Fruit fly (Drosophila melanogaster): Measurements from ENCODE around the gene GstD9.

Gene GstD9

DNA sequence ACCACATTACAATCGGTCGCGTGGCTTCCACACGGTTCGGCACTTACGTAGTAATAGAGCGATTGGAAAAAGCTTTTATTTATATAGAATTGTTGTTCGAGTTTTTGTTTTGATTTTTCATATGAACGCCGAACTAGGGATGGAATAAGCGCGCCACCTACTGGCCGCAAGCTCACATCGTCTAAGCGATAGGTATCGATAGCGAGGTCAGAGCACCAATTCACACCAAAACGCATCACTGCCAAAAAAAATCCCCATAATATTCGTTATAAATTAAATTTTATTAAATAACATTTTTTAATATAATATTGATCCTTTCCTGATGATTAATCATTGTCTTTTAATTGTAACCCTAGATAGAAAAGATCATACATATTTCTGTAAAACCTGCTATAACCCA lies 16.9 kb downstream of the GstD9 start, which contains the start of gene CG10038 (continued):
- TF ChIP-seq ash1 (GFP tag; optimal IDR thresholded peaks at IDR 0.05), result no peak
- TF ChIP-seq Lhr (GFP tag; optimal IDR thresholded peaks at IDR 0.05), result peak; percentile 74
- TF ChIP-seq NC2α (GFP tag; optimal IDR thresholded peaks at IDR 0.05), result no peak
- no peak for TF ChIP-seq psq (GFP tag; optimal IDR thresholded peaks at IDR 0.05)
- peak; percentile 60 for TF ChIP-seq Ets97D (GFP tag; optimal IDR thresholded peaks at IDR 0.05)
- no peak for TF ChIP-seq Mes4 (GFP tag; optimal IDR thresholded peaks at IDR 0.05)
- TF ChIP-seq CG14860 (GFP tag; IDR thresholded peaks at IDR 0.05; ENCODE audit: partially characterized antibody), result peak; percentile 80
- no peak for TF ChIP-seq CG12104 (GFP tag; optimal IDR thresholded peaks at IDR 0.05)
- TF ChIP-seq CG11560 (tag; IDR thresholded peaks at IDR 0.05), result no peak; the same call in 2 of the 3 replicates
- no peak for TF ChIP-seq pnt (GFP tag; optimal IDR thresholded peaks at IDR 0.05)
- peak; percentile 100 for TF ChIP-seq MBD-R2 (GFP tag; IDR thresholded peaks at IDR 0.05)
- TF ChIP-seq Ptx1 (GFP tag; IDR thresholded peaks at IDR 0.05), result peak; percentile 46
- no peak for TF ChIP-seq NC2β (GFP tag; optimal IDR thresholded peaks at IDR 0.05)
- no peak for TF ChIP-seq Fer2 (tag; optimal IDR thresholded peaks at IDR 0.05)
- TF ChIP-seq CG3726 (GFP tag; IDR thresholded peaks at IDR 0.05), result no peak
- no peak for TF ChIP-seq CG1024 (GFP tag; IDR thresholded peaks at IDR 0.05)
- TF ChIP-seq Nf-YA (GFP tag; IDR thresholded peaks at IDR 0.05), result no peak
- no peak for TF ChIP-seq gce (GFP tag; IDR thresholded peaks at IDR 0.05)
- TF ChIP-seq Poxn (GFP tag; IDR thresholded peaks at IDR 0.05), result no peak
- TF ChIP-seq CG32767 (GFP tag; IDR thresholded peaks at IDR 0.05), result no peak
- no peak for TF ChIP-seq zen (tag; optimal IDR thresholded peaks at IDR 0.05)
- TF ChIP-seq CG10274 (GFP tag; optimal IDR thresholded peaks at IDR 0.05), result no peak
- TF ChIP-seq CG10321 (GFP tag; IDR thresholded peaks at IDR 0.05), result no peak
- TF ChIP-seq CG8290 (GFP tag; optimal IDR thresholded peaks at IDR 0.05), result peak; percentile 42
- TF ChIP-seq CG8290 (tag; optimal IDR thresholded peaks at IDR 0.05), result no peak
- TF ChIP-seq tx (GFP tag; optimal IDR thresholded peaks at IDR 0.05), result no peak
- no peak for TF ChIP-seq CG7556 (GFP tag; optimal IDR thresholded peaks at IDR 0.05)
- TF ChIP-seq CG11398 (GFP tag; optimal IDR thresholded peaks at IDR 0.05), result no peak
- no peak for TF ChIP-seq CG17612 (GFP tag; IDR thresholded peaks at IDR 0.05)
- no peak for TF ChIP-seq Rx (GFP tag; IDR thresholded peaks at IDR 0.05)
- TF ChIP-seq Xrp1 (GFP tag; IDR thresholded peaks at IDR 0.05), result peak; percentile 28; the same call in 1 of the 2 replicates
- no peak for TF ChIP-seq ewg (GFP tag; optimal IDR thresholded peaks at IDR 0.05)
- peak; percentile 42; the same call in 1 of the 3 replicates for TF ChIP-seq H15 (GFP tag; IDR thresholded peaks at IDR 0.05)
- TF ChIP-seq CG14441 (GFP tag; IDR thresholded peaks at IDR 0.05), result no peak
- TF ChIP-seq CG11247 (GFP tag; IDR thresholded peaks at IDR 0.05), result peak; percentile 22; the same call in 1 of the 2 replicates
- TF ChIP-seq sens-2 (GFP tag; IDR thresholded peaks at IDR 0.05), result no peak
- peak; percentile 79; the same call in 2 of the 3 replicates for TF ChIP-seq zen2 (GFP tag; IDR thresholded peaks at IDR 0.05; ENCODE audit: partially characterized antibody)
- no peak for TF ChIP-seq CG6813 (GFP tag; optimal IDR thresholded peaks at IDR 0.05)
- no peak for TF ChIP-seq her (GFP tag; optimal IDR thresholded peaks at IDR 0.05)
- no peak for TF ChIP-seq sc (optimal IDR thresholded peaks at IDR 0.05)
- TF ChIP-seq sc (GFP tag; optimal IDR thresholded peaks at IDR 0.05), result no peak
- TF ChIP-seq NFAT (GFP tag; IDR thresholded peaks at IDR 0.05), result no peak; the same call in 1 of the 2 replicates
- TF ChIP-seq CG15011 (GFP tag; optimal IDR thresholded peaks at IDR 0.05), result no peak
- peak; percentile 61 for TF ChIP-seq CG4617 (GFP tag; optimal IDR thresholded peaks at IDR 0.05; ENCODE audit: borderline replicate concordance)
- 0 out of 2 replicates have a peak, but pooled peaks have one; percentile 28 for TF ChIP-seq ara (GFP tag; IDR thresholded peaks at IDR 0.05)
- TF ChIP-seq NK7.1 (GFP tag; optimal IDR thresholded peaks at IDR 0.05), result no peak
- TF ChIP-seq CG13424 (tag; optimal IDR thresholded peaks at IDR 0.05), result peak; percentile 41
- TF ChIP-seq CG8478 (optimal IDR thresholded peaks at IDR 0.05), result no peak
- TF ChIP-seq Antp (GFP tag; optimal IDR thresholded peaks at IDR 0.05), result peak; percentile 29
- no peak for TF ChIP-seq HmgD (GFP tag; optimal IDR thresholded peaks at IDR 0.05)
- no peak for TF ChIP-seq CG15073 (GFP tag; optimal IDR thresholded peaks at IDR 0.05)
- no peak for TF ChIP-seq CG1602 (GFP tag; optimal IDR thresholded peaks at IDR 0.05)
- TF ChIP-seq tio (GFP tag; optimal IDR thresholded peaks at IDR 0.05), result no peak
- peak; percentile 2 for TF ChIP-seq Nf-YB (GFP tag; optimal IDR thresholded peaks at IDR 0.05)
